Fruit fly (Drosophila melanogaster): Measurements from ENCODE around the gene Prx6a.

DNA sequence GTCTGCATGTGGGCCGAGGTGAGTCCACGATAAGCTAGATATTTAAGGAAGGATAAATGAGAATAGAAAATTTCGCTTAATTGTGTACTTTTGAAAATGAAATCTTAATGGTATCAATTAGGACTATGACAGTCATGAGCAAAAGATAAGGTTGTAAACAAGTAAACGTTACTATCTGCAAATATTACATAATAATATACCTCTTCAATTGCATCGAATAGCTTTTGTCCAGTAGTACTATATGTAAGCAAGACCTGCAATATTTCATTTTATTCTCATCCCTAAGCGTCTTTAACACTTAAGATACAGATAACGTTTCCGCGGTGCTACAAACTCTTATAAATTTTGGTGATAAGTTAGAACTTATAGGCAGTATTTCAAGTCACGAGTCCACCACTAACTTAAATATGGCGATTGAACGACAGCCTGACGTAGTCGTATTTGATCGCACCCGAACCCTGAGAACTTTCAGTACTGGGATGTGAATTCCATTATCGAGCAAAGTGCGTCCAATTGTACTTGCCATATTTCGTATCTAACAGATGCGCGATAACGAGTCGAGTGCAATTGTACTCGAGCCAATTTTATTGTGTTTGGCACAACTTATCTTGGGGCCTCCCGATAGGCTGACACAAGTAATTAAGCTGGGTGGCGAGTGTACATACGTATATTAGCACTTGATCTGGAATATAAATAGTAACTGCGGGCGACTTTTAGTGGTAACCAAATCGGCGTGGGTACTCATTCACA lies 12.3 kb downstream of the Prx6a start:
- TF ChIP-seq CG34224 (GFP tag; IDR thresholded peaks at IDR 0.05; ENCODE audit: partially characterized antibody) (no peak), Hr78 (GFP tag; optimal IDR thresholded peaks at IDR 0.05) (no peak)
